Fruit fly (Drosophila melanogaster) whole organism, embryonic: Measurements from ENCODE around the gene STUB1.

ENCODE experiments used
- ATbp ChIP-seq: fragments of 200-800 bp; sonication (Bioruptor generic); optimal IDR thresholded peaks from 2 replicates; lab custom pipeline; 2017; ENCODE audit warnings: missing biosample characterization, mild to moderate bottlenecking, missing genetic modification characterization, missing genetic modification reagents
- Antp ChIP-seq: fragments of 200-800 bp; sonication (Bioruptor generic); optimal IDR thresholded peaks from 3 replicates; lab custom pipeline; 2016; ENCODE audit warnings: missing biosample characterization, missing genetic modification characterization
- CG10147 ChIP-seq: fragments of 200-800 bp; sonication (Bioruptor generic); optimal IDR thresholded peaks from 2 replicates; lab custom pipeline; 2019; ENCODE audit warnings: missing biosample characterization, mild to moderate bottlenecking, missing genetic modification characterization, moderate library complexity
- CG1024 ChIP-seq: fragments of 200-800 bp; sonication (Bioruptor generic); IDR thresholded peaks from 2 replicates; pipeline ENCODE4 v1.3.6; 2022; ENCODE audit warnings: missing biosample characterization, missing genetic modification characterization
- CG10274 ChIP-seq: fragments of 200-800 bp; sonication (Bioruptor generic); optimal IDR thresholded peaks from 3 replicates; lab custom pipeline; 2017; ENCODE audit warnings: missing biosample characterization, mild to moderate bottlenecking, missing genetic modification characterization
- CG1233 ChIP-seq: fragments of 200-800 bp; sonication (Bioruptor generic); optimal IDR thresholded peaks from 4 replicates; lab custom pipeline; 2018; ENCODE audit warnings: missing biosample characterization, mild to moderate bottlenecking, missing genetic modification characterization
- CG2712 ChIP-seq: fragments of 200-800 bp; optimal IDR thresholded peaks from 3 replicates; lab custom pipeline; 2019; ENCODE audit warnings: missing biosample characterization, mild to moderate bottlenecking, missing genetic modification characterization, moderate library complexity
- CG31365 ChIP-seq: fragments of 200-800 bp; sonication (Bioruptor generic); optimal IDR thresholded peaks from 2 replicates; lab custom pipeline; 2018; ENCODE audit warnings: missing biosample characterization, mild to moderate bottlenecking, missing genetic modification characterization
- CG31441 ChIP-seq: fragments of 200-800 bp; sonication (Bioruptor generic); IDR thresholded peaks from 2 replicates; pipeline ENCODE4 v1.3.6; 2022; ENCODE audit warnings: missing biosample characterization, missing genetic modification characterization
- CG33557 ChIP-seq: fragments of 200-800 bp; sonication (Bioruptor generic); optimal IDR thresholded peaks from 2 replicates; lab custom pipeline; 2019; ENCODE audit warnings: missing biosample characterization, mild to moderate bottlenecking, missing genetic modification characterization, moderate library complexity
- CG3847 ChIP-seq: fragments of 200-800 bp; sonication (Bioruptor generic); IDR thresholded peaks from 2 replicates; pipeline ENCODE4 v1.3.6; 2022; ENCODE audit warnings: missing biosample characterization, missing genetic modification characterization
- CG5245 ChIP-seq: fragments of 200-800 bp; sonication (Bioruptor generic); optimal IDR thresholded peaks from 3 replicates; lab custom pipeline; 2016; ENCODE audit warnings: missing biosample characterization, missing genetic modification characterization
- CG6175 ChIP-seq: fragments of 200-800 bp; sonication (Bioruptor generic); IDR thresholded peaks from 3 replicates; pipeline ENCODE4 v1.3.6; 2022; ENCODE audit warnings: missing biosample characterization, missing genetic modification characterization
- CG6683 ChIP-seq: fragments of 200-800 bp; sonication (Bioruptor generic); optimal IDR thresholded peaks from 2 replicates; lab custom pipeline; 2017; ENCODE audit warnings: missing biosample characterization, mild to moderate bottlenecking, missing genetic modification characterization, missing genetic modification reagents
- CG7357 ChIP-seq: fragments of 200-800 bp; sonication (Bioruptor generic); IDR thresholded peaks from 3 replicates; pipeline ENCODE4 v1.3.6; 2022; ENCODE audit warnings: missing biosample characterization, missing genetic modification characterization
- CG7963 ChIP-seq: fragments of 200-800 bp; sonication (Bioruptor generic); IDR thresholded peaks from 3 replicates; pipeline ENCODE4 v1.3.6; 2022; ENCODE audit warnings: missing biosample characterization, missing genetic modification characterization; ENCODE audit not compliant: partially characterized antibody
- Dref ChIP-seq: fragments of 200-800 bp; sonication (Bioruptor generic); IDR thresholded peaks from 2 replicates; pipeline ENCODE4 v1.3.6; 2022; ENCODE audit warnings: missing biosample characterization, missing genetic modification characterization
- Drgx ChIP-seq: fragments of 200-800 bp; sonication (Bioruptor generic); IDR thresholded peaks from 2 replicates; pipeline ENCODE4 v1.3.6; 2022; ENCODE audit warnings: missing biosample characterization, missing genetic modification characterization
- HLH4C ChIP-seq: fragments of 200-800 bp; sonication (Bioruptor generic); IDR thresholded peaks from 3 replicates; pipeline ENCODE4 v1.3.6; 2022; ENCODE audit warnings: missing biosample characterization, missing genetic modification characterization; ENCODE audit not compliant: partially characterized antibody
- HmgD ChIP-seq: fragments of 200-800 bp; sonication (Bioruptor generic); optimal IDR thresholded peaks from 3 replicates; lab custom pipeline; 2016; ENCODE audit warnings: missing biosample characterization, missing genetic modification characterization
- Hr39 ChIP-seq: fragments of >200 bp; optimal IDR thresholded peaks from 2 replicates; lab custom pipeline; 2017
- Hr51 ChIP-seq, 2 experiments: fragments of 200-800 bp; sonication (Bioruptor generic); optimal IDR thresholded peaks; 2 replicates in 1 of 2; 3 replicates in 1 of 2; lab custom pipeline; 2016 to 2018; ENCODE audit warnings: missing biosample characterization in 2 of 2, missing genetic modification characterization in 2 of 2, mild to moderate bottlenecking in 1 of 2, moderate library complexity in 1 of 2
- Meics ChIP-seq: fragments of 200-800 bp; sonication (Bioruptor generic); optimal IDR thresholded peaks from 2 replicates; lab custom pipeline; 2017; ENCODE audit warnings: missing biosample characterization, mild to moderate bottlenecking, missing genetic modification characterization
- TFAM ChIP-seq: fragments of 200-800 bp; sonication (Bioruptor generic); optimal IDR thresholded peaks from 2 replicates; lab custom pipeline; 2017; ENCODE audit warnings: missing biosample characterization, missing genetic modification characterization, inconsistent platforms
- Usf ChIP-seq: fragments of 200-800 bp; sonication (Bioruptor generic); optimal IDR thresholded peaks from 2 replicates; lab custom pipeline; 2017; ENCODE audit warnings: missing genotype, missing biosample characterization, missing genetic modification characterization
- amos ChIP-seq: fragments of 200-800 bp; sonication (Bioruptor generic); IDR thresholded peaks from 2 replicates; pipeline ENCODE4 v1.3.6; 2022; ENCODE audit warnings: missing biosample characterization, missing genetic modification characterization; ENCODE audit not compliant: partially characterized antibody
- ato ChIP-seq: fragments of 200-800 bp; sonication (Bioruptor generic); IDR thresholded peaks from 2 replicates; pipeline ENCODE4 v1.3.6; 2022; ENCODE audit warnings: missing biosample characterization, missing genetic modification characterization; ENCODE audit not compliant: partially characterized antibody
- cad ChIP-seq: fragments of >200 bp; optimal IDR thresholded peaks from 2 replicates; lab custom pipeline; 2017; ENCODE audit warnings: missing biosample characterization, missing genetic modification characterization
- crp ChIP-seq, 2 experiments: fragments of 200-800 bp; sonication (Bioruptor generic); optimal IDR thresholded peaks; 2 replicates in 1 of 2; 3 replicates in 1 of 2; lab custom pipeline; 2017; ENCODE audit warnings: missing biosample characterization in 2 of 2, missing genetic modification characterization in 2 of 2, mild to moderate bottlenecking in 1 of 2, moderate library complexity in 1 of 2
- dan ChIP-seq: fragments of 200-800 bp; sonication (Bioruptor generic); IDR thresholded peaks from 2 replicates; pipeline ENCODE4 v1.3.6; 2022; ENCODE audit warnings: missing biosample characterization, missing genetic modification characterization
- dmrt99B ChIP-seq: fragments of 200-800 bp; sonication (Bioruptor generic); optimal IDR thresholded peaks from 2 replicates; lab custom pipeline; 2018; ENCODE audit warnings: missing biosample characterization, mild to moderate bottlenecking, missing genetic modification characterization, moderate library complexity
- fd3F ChIP-seq: fragments of 200-800 bp; sonication (Bioruptor generic); optimal IDR thresholded peaks from 2 replicates; lab custom pipeline; 2018; ENCODE audit warnings: missing biosample characterization, mild to moderate bottlenecking, missing genetic modification characterization, moderate library complexity
- fd64A ChIP-seq: fragments of 200-800 bp; sonication (Bioruptor generic); optimal IDR thresholded peaks from 3 replicates; lab custom pipeline; 2018; ENCODE audit warnings: missing biosample characterization, mild to moderate bottlenecking, missing genetic modification characterization
- hbn ChIP-seq: fragments of 200-800 bp; sonication (Bioruptor generic); IDR thresholded peaks from 2 replicates; pipeline ENCODE4 v1.3.6; 2022; ENCODE audit warnings: missing biosample characterization, missing genetic modification characterization; ENCODE audit not compliant: partially characterized antibody
- her ChIP-seq: fragments of 200-800 bp; sonication (Bioruptor generic); optimal IDR thresholded peaks from 2 replicates; lab custom pipeline; 2016; ENCODE audit warnings: missing biosample characterization, missing genetic modification characterization
- lola ChIP-seq, 3 experiments: fragments of >200 bp in 2 of 3; fragments of 200-800 bp in 1 of 3; sonication (Bioruptor generic) in 1 of 3; optimal IDR thresholded peaks; 2 replicates each; lab custom pipeline; 2017 to 2019; ENCODE audit warnings: missing biosample characterization in 3 of 3, missing genetic modification characterization in 3 of 3, mild to moderate bottlenecking in 1 of 3, moderate library complexity in 1 of 3
- luna ChIP-seq: fragments of 200-800 bp; sonication (Bioruptor generic); optimal IDR thresholded peaks from 2 replicates; lab custom pipeline; 2016; ENCODE audit warnings: missing biosample characterization, missing genetic modification characterization
- nmo ChIP-seq: fragments of 200-800 bp; sonication (Bioruptor generic); optimal IDR thresholded peaks from 2 replicates; lab custom pipeline; 2018; ENCODE audit warnings: missing biosample characterization, mild to moderate bottlenecking, missing genetic modification characterization, moderate library complexity
- psq ChIP-seq: fragments of 200-800 bp; sonication (Bioruptor generic); optimal IDR thresholded peaks from 2 replicates; lab custom pipeline; 2017; ENCODE audit warnings: missing biosample characterization, missing genetic modification characterization
- run ChIP-seq: fragments of 200-800 bp; sonication (Bioruptor generic); optimal IDR thresholded peaks from 3 replicates; lab custom pipeline; 2018; ENCODE audit warnings: missing biosample characterization, mild to moderate bottlenecking, missing genetic modification characterization
- sqz ChIP-seq: fragments of 200-800 bp; sonication (Bioruptor generic); optimal IDR thresholded peaks from 3 replicates; lab custom pipeline; 2018; ENCODE audit warnings: missing biosample characterization, mild to moderate bottlenecking, missing genetic modification characterization
- stc ChIP-seq: fragments of 200-800 bp; sonication (Bioruptor generic); IDR thresholded peaks from 2 replicates; pipeline ENCODE4 v1.3.6; 2022; ENCODE audit warnings: missing biosample characterization, missing genetic modification characterization
- ttk ChIP-seq: fragments of 200-800 bp; sonication (Bioruptor generic); IDR thresholded peaks from 2 replicates; pipeline ENCODE4 v2.1.2; 2022; ENCODE audit warnings: missing biosample characterization, missing genetic modification characterization
- tup ChIP-seq: fragments of 200-800 bp; sonication (Bioruptor generic); optimal IDR thresholded peaks from 2 replicates; lab custom pipeline; 2016; ENCODE audit warnings: missing biosample characterization, mild to moderate bottlenecking, missing genetic modification characterization, moderate library complexity
- twi ChIP-seq: fragments of 200-800 bp; optimal IDR thresholded peaks from 2 replicates; lab custom pipeline; 2019; ENCODE audit warnings: missing biosample characterization, mild to moderate bottlenecking, missing genetic modification characterization, moderate library complexity
- vvl ChIP-seq: fragments of 200-800 bp; sonication (Bioruptor generic); IDR thresholded peaks from 2 replicates; pipeline ENCODE4 v1.3.6; 2022; ENCODE audit warnings: missing biosample characterization, missing genetic modification characterization
- wek ChIP-seq: fragments of 200-800 bp; sonication (Bioruptor generic); optimal IDR thresholded peaks from 3 replicates; lab custom pipeline; 2018; ENCODE audit warnings: missing biosample characterization, mild to moderate bottlenecking, missing genetic modification characterization, moderate library complexity
- z ChIP-seq: fragments of 200-800 bp; sonication (Bioruptor generic); IDR thresholded peaks from 3 replicates; pipeline ENCODE4 v1.3.6; 2022; ENCODE audit warnings: missing biosample characterization, missing genetic modification characterization

Gene STUB1

DNA sequence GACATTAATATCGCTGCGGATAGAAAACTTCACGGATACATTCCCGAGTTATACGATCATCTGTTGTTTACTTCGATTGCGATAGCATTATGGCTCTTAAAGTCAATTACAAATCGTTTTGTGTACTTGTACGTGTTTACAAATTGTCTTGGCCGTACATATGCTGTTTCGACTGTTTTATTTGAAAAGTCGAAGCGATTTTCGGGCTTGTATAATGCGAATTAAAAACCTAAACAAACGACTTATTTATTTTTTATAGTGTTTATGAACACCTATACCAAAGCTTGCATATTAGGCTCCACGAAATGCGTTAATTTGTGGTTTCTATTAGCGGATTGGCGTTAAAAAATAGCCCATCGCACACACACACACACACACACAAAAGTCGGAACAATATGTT lies 34.9 kb downstream of the STUB1 start (continued):
- peak; percentile 13 for TF ChIP-seq fd3F (GFP tag; lab: Kevin White, UChicago)
- TF ChIP-seq wek (GFP tag; lab: Kevin White, UChicago): peak; percentile 36
- no peak for TF ChIP-seq Drgx (GFP tag; lab: Robert Waterston, UW)

DNA sequence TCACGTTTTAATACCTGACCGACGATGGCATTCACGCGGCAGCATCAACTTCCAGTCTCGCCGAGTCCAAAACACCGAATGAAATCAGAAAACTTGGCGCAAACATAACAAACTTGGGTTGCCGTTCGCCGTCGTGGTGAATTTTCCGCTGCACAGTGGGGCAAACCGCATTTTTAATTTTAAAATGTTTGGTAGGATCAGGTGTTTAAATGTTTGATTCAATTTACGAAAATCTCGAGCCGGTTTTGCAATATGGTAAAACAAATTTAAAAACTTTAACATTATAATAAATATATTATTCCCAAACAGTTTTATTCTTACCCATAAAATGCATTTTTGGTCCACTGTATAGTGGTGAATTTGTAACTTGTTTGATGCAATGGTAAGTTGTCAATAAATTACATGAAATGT lies 36.9 kb downstream of the STUB1 start, which contains the start of gene RluA-1:
TSS of gene RluA-1 (minus strand) at position 82 of the 411 bp plus-strand sequence.
- TF ChIP-seq z (GFP tag; lab: Robert Waterston, UW) (peak; percentile 86), CG33557 (GFP tag; lab: Kevin White, UChicago) (peak; percentile 99), CG2712 (tag; lab: Kevin White, UChicago) (peak; percentile 100), Meics (GFP tag; lab: Kevin White, UChicago) (peak; percentile 99), CG10274 (GFP tag; lab: Kevin White, UChicago) (peak; percentile 92), CG6683 (GFP tag; lab: Kevin White, UChicago) (peak; percentile 98), ttk (GFP tag; lab: Robert Waterston, UW) (peak; percentile 99), luna (GFP tag; lab: Kevin White, UChicago) (no peak), twi (tag; lab: Kevin White, UChicago) (peak; percentile 99), CG5245 (GFP tag; lab: Kevin White, UChicago) (peak; percentile 99), Dref (peak; percentile 44), tup (peak; percentile 97), Hr39 (lab: Kevin White, UChicago) (no peak), fd64A (GFP tag; lab: Kevin White, UChicago) (peak; percentile 98), her (GFP tag; lab: Kevin White, UChicago) (peak; percentile 83), CG7357 (GFP tag; lab: Robert Waterston, UW) (peak; percentile 97), CG7963 (0 out of 3 replicates have a peak, but pooled peaks have one; percentile 48), ATbp (GFP tag; lab: Kevin White, UChicago) (peak; percentile 100), CG31441 (GFP tag; lab: Robert Waterston, UW) (peak; percentile 99), CG1024 (GFP tag; lab: Robert Waterston, UW) (peak; percentile 82), Hr51 (GFP tag; optimal IDR thresholded peaks at IDR 0.05; lab: Kevin White, UChicago) (peak; percentile 97 to 100), CG31365 (tag; lab: Kevin White, UChicago) (peak; percentile 92), crp (GFP tag; optimal IDR thresholded peaks at IDR 0.05; lab: Kevin White, UChicago) (peak; percentile 29 to 75), Antp (GFP tag; lab: Kevin White, UChicago) (peak; percentile 88), hbn (GFP tag; lab: Robert Waterston, UW) (peak; percentile 53; the same call in 1 of the 2 replicates), psq (GFP tag; lab: Kevin White, UChicago) (peak; percentile 96), dan (GFP tag; lab: Robert Waterston, UW) (peak; percentile 97), lola (GFP tag; optimal IDR thresholded peaks at IDR 0.05; lab: Kevin White, UChicago) (peak in 1 of 3 experiments; percentile 99), CG3847 (GFP tag; lab: Robert Waterston, UW) (peak; percentile 99), CG6175 (GFP tag; lab: Robert Waterston, UW) (peak; percentile 98), CG1233 (GFP tag; lab: Kevin White, UChicago) (peak; percentile 99), HmgD (GFP tag; lab: Kevin White, UChicago) (peak; percentile 53), TFAM (GFP tag; lab: Kevin White, UChicago) (peak; percentile 95), ato (GFP tag; lab: Robert Waterston, UW) (peak; percentile 65), vvl (peak; percentile 100), cad (GFP tag; lab: Kevin White, UChicago) (no peak), Usf (peak; percentile 96), dmrt99B (tag; lab: Kevin White, UChicago) (peak; percentile 99), CG10147 (peak; percentile 98), amos (GFP tag; lab: Robert Waterston, UW) (peak; percentile 50), sqz (peak; percentile 99), nmo (GFP tag; lab: Kevin White, UChicago) (peak; percentile 100), run (tag; lab: Kevin White, UChicago) (peak; percentile 99), HLH4C (peak; percentile 58), stc (GFP tag; lab: Robert Waterston, UW) (peak; percentile 100)
